Fruit fly (Drosophila melanogaster): Measurements from ENCODE around the gene bru3.

Gene bru3

dm6 chr3L:13660582-13660981 lies 142.6 kb downstream of the bru3 start (continued):
- TF ChIP-seq CG33557 (GFP tag; optimal IDR thresholded peaks at IDR 0.05) = no peak

- TF ChIP-seq CG5180 (GFP tag; optimal IDR thresholded peaks at IDR 0.05) (no peak), sd (tag; optimal IDR thresholded peaks at IDR 0.05) (peak; percentile 19), CG6765 (GFP tag; optimal IDR thresholded peaks at IDR 0.05) (no peak), ci (GFP tag; IDR thresholded peaks at IDR 0.05) (no peak), CG11093 (GFP tag; IDR thresholded peaks at IDR 0.05) (no peak), lmd (GFP tag; IDR thresholded peaks at IDR 0.05) (no peak), Xrp1 (GFP tag; IDR thresholded peaks at IDR 0.05) (no peak), crol (GFP tag; IDR thresholded peaks at IDR 0.05) (peak; percentile 54), lilli (GFP tag; optimal IDR thresholded peaks at IDR 0.05) (no peak), repo (GFP tag; optimal IDR thresholded peaks at IDR 0.05) (no peak), twi (tag; optimal IDR thresholded peaks at IDR 0.05) (peak; percentile 63)
These were observed 143.2 kb downstream of the bru3 start for dm6 chr3L:13660030-13660429.

DNA sequence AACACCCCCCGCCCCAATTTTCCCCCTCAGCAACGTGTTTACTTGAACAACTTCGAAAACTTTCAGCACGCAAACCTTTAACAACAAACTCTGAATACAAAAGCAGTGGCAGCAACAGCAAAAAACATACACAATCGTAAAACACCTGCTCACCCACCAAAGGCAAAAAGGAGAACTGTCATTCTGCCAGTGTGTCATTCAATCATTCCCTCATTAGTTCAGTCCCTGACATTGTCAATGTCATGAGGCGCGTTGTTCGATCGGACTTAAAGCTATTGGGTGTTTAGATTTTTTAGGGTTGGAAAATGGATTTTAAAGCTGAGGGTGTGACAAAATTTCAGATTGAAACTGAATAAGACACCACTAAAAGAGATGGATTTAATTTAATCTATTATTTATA lies 144.5 kb downstream of the bru3 start:
- no peak for TF ChIP-seq exex (tag; optimal IDR thresholded peaks at IDR 0.05)
- TF ChIP-seq CG8281 (tag; optimal IDR thresholded peaks at IDR 0.05) = peak; percentile 96

dm6 chr3L:13648014-13648413 lies 155.2 kb downstream of the bru3 start:
- TF ChIP-seq HmgZ (tag; optimal IDR thresholded peaks at IDR 0.05) (no peak), pros (GFP tag; optimal IDR thresholded peaks at IDR 0.05) (peak; percentile 58), BEAF-32 (GFP tag; optimal IDR thresholded peaks at IDR 0.05) (no peak), nerfin-1 (tag; optimal IDR thresholded peaks at IDR 0.05) (peak; percentile 5), Hey (tag; optimal IDR thresholded peaks at IDR 0.05) (peak; percentile 64), CG13296 (GFP tag; optimal IDR thresholded peaks at IDR 0.05) (no peak)

DNA sequence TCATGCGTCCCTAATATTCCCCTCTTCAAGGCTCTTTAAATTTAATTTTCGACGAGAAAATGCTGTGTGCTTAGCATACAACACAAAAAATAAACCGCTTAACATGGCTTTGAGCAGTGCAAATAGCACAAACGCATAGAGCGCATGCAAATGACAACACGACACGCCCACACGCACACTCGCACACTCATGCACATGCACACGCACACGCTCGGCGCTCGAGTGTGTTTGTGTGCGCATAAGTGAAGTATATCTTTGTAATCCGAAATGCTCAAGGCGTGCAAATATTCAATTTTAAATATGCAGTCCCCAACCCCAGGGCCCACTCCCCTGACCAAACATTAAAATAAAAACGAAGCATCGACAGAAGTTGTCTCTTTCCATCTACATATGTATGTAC lies 157.2 kb downstream of the bru3 start:
- TF ChIP-seq Hr39 (optimal IDR thresholded peaks at IDR 0.05) (peak; percentile 92), CG11398 (GFP tag; optimal IDR thresholded peaks at IDR 0.05) (no peak), Hey (tag; optimal IDR thresholded peaks at IDR 0.05) (peak; percentile 50)

- TF ChIP-seq CG15696 (tag; optimal IDR thresholded peaks at IDR 0.05) (no peak), CrebB (tag; optimal IDR thresholded peaks at IDR 0.05) (no peak), Hey (tag; optimal IDR thresholded peaks at IDR 0.05) (peak; percentile 88), CG4707 (GFP tag; optimal IDR thresholded peaks at IDR 0.05) (no peak), Sry-β (GFP tag; optimal IDR thresholded peaks at IDR 0.05) (no peak), NFAT (GFP tag; IDR thresholded peaks at IDR 0.05) (no peak), Dbx (GFP tag; IDR thresholded peaks at IDR 0.05) (no peak), tll (GFP tag; optimal IDR thresholded peaks at IDR 0.05) (peak in 1 of 2 experiments; percentile 21), D (optimal IDR thresholded peaks at IDR 0.05) (no peak), D (GFP tag; optimal IDR thresholded peaks at IDR 0.05) (no peak), dm (GFP tag; optimal IDR thresholded peaks at IDR 0.05) (no peak), CG15479 (GFP tag; optimal IDR thresholded peaks at IDR 0.05) (peak; percentile 35), fru (optimal IDR thresholded peaks at IDR 0.05) (no peak), cg (GFP tag; optimal IDR thresholded peaks at IDR 0.05) (peak; percentile 1), ash1 (GFP tag; optimal IDR thresholded peaks at IDR 0.05) (no peak), oc (tag; optimal IDR thresholded peaks at IDR 0.05) (no peak), zen (tag; optimal IDR thresholded peaks at IDR 0.05) (no peak), CG14441 (GFP tag; IDR thresholded peaks at IDR 0.05) (no peak), twi (tag; optimal IDR thresholded peaks at IDR 0.05) (peak; percentile 98)
These were observed 157.9 kb downstream of the bru3 start for dm6 chr3L:13645299-13645698.

Measured in whole organism, embryonic.